Fruit fly (Drosophila melanogaster) whole organism, embryonic: Measurements from ENCODE around the gene Charon.

Source experiments
- B-H2 ChIP-seq: fragments of 200-800 bp; sonication (Bioruptor generic); optimal IDR thresholded peaks from 2 replicates; lab custom pipeline; 2018; ENCODE audit warnings: missing biosample characterization, mild to moderate bottlenecking, missing genetic modification characterization
- Bteb2 ChIP-seq: fragments of 200-800 bp; sonication (Bioruptor generic); optimal IDR thresholded peaks from 2 replicates; lab custom pipeline; 2016; ENCODE audit warnings: missing biosample characterization, missing genetic modification characterization
- CG11093 ChIP-seq: fragments of 200-800 bp; sonication (Bioruptor generic); IDR thresholded peaks from 3 replicates; pipeline ENCODE4 v1.3.6; 2022; ENCODE audit warnings: missing biosample characterization, missing genetic modification characterization
- CG11456 ChIP-seq: fragments of 200-800 bp; sonication (Bioruptor generic); IDR thresholded peaks from 3 replicates; pipeline ENCODE4 v1.3.6; 2022; ENCODE audit warnings: missing biosample characterization, missing genetic modification characterization
- CG11696 ChIP-seq: fragments of 200-800 bp; sonication (Bioruptor generic); IDR thresholded peaks from 2 replicates; pipeline ENCODE4 v1.3.6; 2022; ENCODE audit warnings: missing biosample characterization, missing genetic modification characterization
- CG16779 ChIP-seq: fragments of 200-800 bp; sonication (Bioruptor generic); IDR thresholded peaks from 2 replicates; pipeline ENCODE4 v1.3.6; 2022; ENCODE audit warnings: missing biosample characterization, missing genetic modification characterization
- CG17361 ChIP-seq: fragments of 200-800 bp; sonication (Bioruptor generic); IDR thresholded peaks from 3 replicates; pipeline ENCODE4 v1.3.6; 2022; ENCODE audit warnings: missing biosample characterization, missing genetic modification characterization
- CG33557 ChIP-seq: fragments of 200-800 bp; sonication (Bioruptor generic); optimal IDR thresholded peaks from 2 replicates; lab custom pipeline; 2019; ENCODE audit warnings: missing biosample characterization, mild to moderate bottlenecking, missing genetic modification characterization, moderate library complexity
- CG3847 ChIP-seq: fragments of 200-800 bp; sonication (Bioruptor generic); IDR thresholded peaks from 2 replicates; pipeline ENCODE4 v1.3.6; 2022; ENCODE audit warnings: missing biosample characterization, missing genetic modification characterization
- CG42726 ChIP-seq: fragments of 200-800 bp; sonication (Bioruptor generic); IDR thresholded peaks from 2 replicates; pipeline ENCODE4 v1.3.6; 2022; ENCODE audit warnings: missing biosample characterization, missing genetic modification characterization; ENCODE audit not compliant: partially characterized antibody
- CG4424 ChIP-seq: fragments of 200-800 bp; sonication (Bioruptor generic); optimal IDR thresholded peaks from 3 replicates; lab custom pipeline; 2016; ENCODE audit warnings: missing biosample characterization, missing genetic modification characterization
- CG6689 ChIP-seq: fragments of 200-800 bp; sonication (Bioruptor generic); IDR thresholded peaks from 2 replicates; pipeline ENCODE4 v1.3.6; 2022; ENCODE audit warnings: missing biosample characterization, missing genetic modification characterization
- CG7357 ChIP-seq: fragments of 200-800 bp; sonication (Bioruptor generic); IDR thresholded peaks from 3 replicates; pipeline ENCODE4 v1.3.6; 2022; ENCODE audit warnings: missing biosample characterization, missing genetic modification characterization
- CG9797 ChIP-seq: fragments of 200-800 bp; sonication (Bioruptor generic); optimal IDR thresholded peaks from 3 replicates; lab custom pipeline; 2018; ENCODE audit warnings: missing biosample characterization, mild to moderate bottlenecking, missing genetic modification characterization
- Chrac-16 ChIP-seq: fragments of 200-800 bp; sonication (Bioruptor generic); optimal IDR thresholded peaks from 3 replicates; lab custom pipeline; 2016; ENCODE audit warnings: missing biosample characterization, missing genetic modification characterization
- Dbx ChIP-seq: fragments of 200-800 bp; sonication (Bioruptor generic); IDR thresholded peaks from 3 replicates; pipeline ENCODE4 v1.3.6; 2022; ENCODE audit warnings: missing biosample characterization, missing genetic modification characterization
- Dll ChIP-seq: fragments of 200-800 bp; sonication (Bioruptor generic); IDR thresholded peaks from 4 replicates; pipeline ENCODE4 v1.3.6; 2022; ENCODE audit warnings: missing biosample characterization, missing genetic modification characterization; ENCODE audit not compliant: partially characterized antibody
- Doc3 ChIP-seq: fragments of 200-800 bp; sonication (Bioruptor generic); IDR thresholded peaks from 3 replicates; pipeline ENCODE4 v1.3.6; 2022; ENCODE audit warnings: missing biosample characterization, missing genetic modification characterization; ENCODE audit not compliant: partially characterized antibody
- H2.0 ChIP-seq: fragments of 200-800 bp; sonication (Bioruptor generic); IDR thresholded peaks from 2 replicates; pipeline ENCODE4 v1.3.6; 2022; ENCODE audit warnings: missing biosample characterization, missing genetic modification characterization
- MESR4 ChIP-seq: fragments of 200-800 bp; sonication (Bioruptor generic); optimal IDR thresholded peaks from 2 replicates; lab custom pipeline; 2018; ENCODE audit warnings: missing biosample characterization, mild to moderate bottlenecking, missing genetic modification characterization, moderate library complexity
- Mrtf ChIP-seq: fragments of 200-800 bp; sonication (Bioruptor generic); IDR thresholded peaks from 3 replicates; pipeline ENCODE4 v1.3.6; 2022; ENCODE audit warnings: missing biosample characterization, missing genetic modification characterization
- NK7.1 ChIP-seq: fragments of 200-800 bp; sonication (Bioruptor generic); optimal IDR thresholded peaks from 3 replicates; lab custom pipeline; 2016; ENCODE audit warnings: missing biosample characterization, missing genetic modification characterization
- Side ChIP-seq: fragments of 200-800 bp; sonication (Bioruptor generic); optimal IDR thresholded peaks from 2 replicates; lab custom pipeline; 2016; ENCODE audit warnings: missing biosample characterization, missing genetic modification characterization
- Sry-δ ChIP-seq: fragments of 200-800 bp; sonication (Bioruptor generic); optimal IDR thresholded peaks from 2 replicates; lab custom pipeline; 2016; ENCODE audit warnings: missing biosample characterization, missing genetic modification characterization
- bab2 ChIP-seq: fragments of 200-800 bp; sonication (Bioruptor generic); optimal IDR thresholded peaks from 2 replicates; lab custom pipeline; 2016; ENCODE audit warnings: missing biosample characterization, missing genetic modification characterization
- br ChIP-seq: fragments of >200 bp; optimal IDR thresholded peaks from 2 replicates; lab custom pipeline; 2017
- cas ChIP-seq: fragments of 200-800 bp; sonication (Bioruptor generic); IDR thresholded peaks from 2 replicates; pipeline ENCODE4 v1.3.6; 2022; ENCODE audit warnings: missing biosample characterization, missing genetic modification characterization
- chif ChIP-seq, 2 experiments: fragments of 200-800 bp; sonication (Bioruptor generic); optimal IDR thresholded peaks; 3 replicates each; lab custom pipeline; 2016; ENCODE audit warnings: missing biosample characterization in 2 of 2, missing genetic modification characterization in 2 of 2
- crp ChIP-seq, 2 experiments: fragments of 200-800 bp; sonication (Bioruptor generic); optimal IDR thresholded peaks; 2 replicates in 1 of 2; 3 replicates in 1 of 2; lab custom pipeline; 2017; ENCODE audit warnings: missing biosample characterization in 2 of 2, missing genetic modification characterization in 2 of 2, mild to moderate bottlenecking in 1 of 2, moderate library complexity in 1 of 2
- dpn ChIP-seq, 2 experiments: fragments of 200-800 bp; sonication (Bioruptor generic); optimal IDR thresholded peaks; 3 replicates each; lab custom pipeline; 2016; ENCODE audit warnings: missing biosample characterization in 2 of 2, missing genetic modification characterization in 2 of 2
- dysf ChIP-seq: fragments of 200-800 bp; sonication (Bioruptor generic); IDR thresholded peaks from 3 replicates; pipeline ENCODE4 v1.3.6; 2022; ENCODE audit warnings: missing biosample characterization, missing genetic modification characterization
- fd64A ChIP-seq: fragments of 200-800 bp; sonication (Bioruptor generic); optimal IDR thresholded peaks from 3 replicates; lab custom pipeline; 2018; ENCODE audit warnings: missing biosample characterization, mild to moderate bottlenecking, missing genetic modification characterization
- ftz-f1 ChIP-seq: fragments of 200-800 bp; sonication (Bioruptor generic); optimal IDR thresholded peaks from 2 replicates; lab custom pipeline; 2016; ENCODE audit warnings: missing biosample characterization, missing genetic modification characterization
- ken ChIP-seq: fragments of 200-800 bp; sonication (Bioruptor generic); IDR thresholded peaks from 3 replicates; pipeline ENCODE4 v1.3.6; 2022; ENCODE audit warnings: missing biosample characterization, missing genetic modification characterization
- peb ChIP-seq: fragments of 200-800 bp; sonication (Bioruptor generic); IDR thresholded peaks from 2 replicates; pipeline ENCODE4 v1.3.6; 2022; ENCODE audit warnings: missing biosample characterization, missing genetic modification characterization
- pho ChIP-seq: fragments of 200-800 bp; sonication (Bioruptor generic); optimal IDR thresholded peaks from 2 replicates; lab custom pipeline; 2016; ENCODE audit warnings: missing biosample characterization, missing genetic modification characterization
- prd ChIP-seq, 3 experiments: fragments of >200 bp in 2 of 3; fragments of 200-800 bp in 1 of 3; sonication (Bioruptor generic) in 1 of 3; optimal IDR thresholded peaks in 2 of 3; IDR thresholded peaks in 1 of 3; 2 replicates in 2 of 3; 3 replicates in 1 of 3; pipeline versions ENCODE4 v1.3.6 to Lab custom; 2017 to 2022; ENCODE audit warnings: missing biosample characterization in 1 of 3, missing genetic modification characterization in 1 of 3
- pum ChIP-seq: fragments of 200-800 bp; sonication (Bioruptor generic); optimal IDR thresholded peaks from 2 replicates; lab custom pipeline; 2016; ENCODE audit warnings: missing biosample characterization, missing genetic modification characterization
- stwl ChIP-seq: fragments of 200-800 bp; sonication (Bioruptor generic); optimal IDR thresholded peaks from 3 replicates; lab custom pipeline; 2018; ENCODE audit warnings: missing biosample characterization, mild to moderate bottlenecking, missing genetic modification characterization, moderate library complexity
- tup ChIP-seq: fragments of 200-800 bp; sonication (Bioruptor generic); optimal IDR thresholded peaks from 2 replicates; lab custom pipeline; 2016; ENCODE audit warnings: missing biosample characterization, mild to moderate bottlenecking, missing genetic modification characterization, moderate library complexity
- tx ChIP-seq: fragments of 200-800 bp; sonication (Bioruptor generic); optimal IDR thresholded peaks from 2 replicates; lab custom pipeline; 2016; ENCODE audit warnings: missing biosample characterization, missing genetic modification characterization
- wek ChIP-seq: fragments of 200-800 bp; sonication (Bioruptor generic); optimal IDR thresholded peaks from 3 replicates; lab custom pipeline; 2018; ENCODE audit warnings: missing biosample characterization, mild to moderate bottlenecking, missing genetic modification characterization, moderate library complexity

Charon gene

DNA sequence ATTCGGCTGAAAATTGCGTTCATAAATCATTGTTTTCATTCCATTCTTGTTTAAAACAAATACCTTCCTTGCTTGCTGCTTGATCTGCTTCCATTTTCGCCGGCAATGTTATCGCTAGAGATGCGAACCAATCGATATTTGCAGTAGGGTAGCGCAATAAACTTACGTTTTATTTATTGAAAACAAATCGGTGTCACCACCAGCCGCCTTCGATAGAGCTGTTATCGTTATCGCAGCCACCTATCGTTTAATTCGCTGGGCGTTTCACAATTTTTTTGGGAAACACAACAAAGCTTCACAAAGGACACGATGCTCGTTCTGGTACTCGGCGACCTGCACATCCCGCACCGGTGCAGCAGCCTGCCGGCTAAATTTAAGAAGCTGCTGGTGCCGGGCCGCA is 22.1 kb downstream of the Charon start, which contains the start of the genes Tfb4 and Vps29 (continued):
- peak; percentile 46; the same call in 1 of the 2 replicates for TF ChIP-seq H2.0
- no peak for TF ChIP-seq ftz-f1 (GFP tag; lab: Kevin White, UChicago)
- TF ChIP-seq peb (GFP tag; lab: Robert Waterston, UW) = no peak
- TF ChIP-seq Bteb2 (GFP tag; lab: Kevin White, UChicago) = peak; percentile 32
- TF ChIP-seq Mrtf (GFP tag; lab: Robert Waterston, UW) = 0 out of 3 replicates have a peak, but pooled peaks have one; percentile 21
- TF ChIP-seq br (lab: Kevin White, UChicago) = no peak
- peak; percentile 20 for TF ChIP-seq pho (GFP tag; lab: Kevin White, UChicago)
- TF ChIP-seq dysf = peak; percentile 15; the same call in 1 of the 3 replicates
- TF ChIP-seq fd64A = no peak
- TF ChIP-seq tx (GFP tag; lab: Kevin White, UChicago) = peak; percentile 7
- no peak for TF ChIP-seq NK7.1 (GFP tag; lab: Kevin White, UChicago)
- no peak for TF ChIP-seq CG11093
- TF ChIP-seq Sry-δ = peak; percentile 94
- TF ChIP-seq prd (optimal IDR thresholded peaks at IDR 0.05; lab: Kevin White, UChicago) = no peak
- peak; percentile 31; the same call in 1 of the 3 replicates for TF ChIP-seq prd (GFP tag; IDR thresholded peaks at IDR 0.05; lab: Robert Waterston, UW)
- TF ChIP-seq Side (GFP tag; lab: Kevin White, UChicago) = peak; percentile 63
- TF ChIP-seq pum (GFP tag; lab: Kevin White, UChicago) = peak; percentile 42
- TF ChIP-seq MESR4 (GFP tag; lab: Kevin White, UChicago) = peak; percentile 78
- TF ChIP-seq CG16779 = 0 out of 2 replicates have a peak, but pooled peaks have one; percentile 38
- no peak for TF ChIP-seq CG11696
- peak; percentile 85 for TF ChIP-seq wek
- no peak for TF ChIP-seq CG4424 (GFP tag; lab: Kevin White, UChicago)
- TF ChIP-seq ken (GFP tag; lab: Robert Waterston, UW) = peak; percentile 61; the same call in 2 of the 3 replicates
- peak; percentile 84 for TF ChIP-seq Dll (GFP tag; lab: Robert Waterston, UW)
- peak; percentile 81 for TF ChIP-seq Doc3 (GFP tag; lab: Robert Waterston, UW)
- TF ChIP-seq CG3847 (GFP tag; lab: Robert Waterston, UW) = 0 out of 2 replicates have a peak, but pooled peaks have one; percentile 47
- TF ChIP-seq CG9797 = peak; percentile 7
- peak; percentile 49 for TF ChIP-seq Chrac-16
- peak; percentile 28 to 73 for TF ChIP-seq dpn (GFP tag; optimal IDR thresholded peaks at IDR 0.05; lab: Kevin White, UChicago)
- peak; percentile 19; the same call in 1 of the 2 replicates for TF ChIP-seq CG42726 (GFP tag; lab: Robert Waterston, UW)
- peak; percentile 64 for TF ChIP-seq bab2
- TF ChIP-seq crp (GFP tag; optimal IDR thresholded peaks at IDR 0.05; lab: Kevin White, UChicago) = peak in 1 of 2 experiments; percentile 61
- no peak for TF ChIP-seq CG17361
- TF ChIP-seq CG33557 (GFP tag; lab: Kevin White, UChicago) = no peak
- peak; percentile 49 for TF ChIP-seq tup (GFP tag; lab: Kevin White, UChicago)
- peak; percentile 56 for TF ChIP-seq B-H2
- peak in 1 of 2 experiments; percentile 17 for TF ChIP-seq chif (GFP tag; optimal IDR thresholded peaks at IDR 0.05; lab: Kevin White, UChicago)
- 0 out of 2 replicates have a peak, but pooled peaks have one; percentile 15 for TF ChIP-seq cas
- TF ChIP-seq CG11456 = peak; percentile 71; the same call in 2 of the 3 replicates
- TF ChIP-seq stwl (tag; lab: Kevin White, UChicago) = peak; percentile 91
- peak; percentile 75 for TF ChIP-seq CG6689 (GFP tag; lab: Robert Waterston, UW)
- no peak for TF ChIP-seq CG7357
- peak; percentile 65; the same call in 2 of the 3 replicates for TF ChIP-seq Dbx
